Worm (Caenorhabditis elegans) whole organism, L1 larva: ENCODE data around the gene fil-2.

Source experiments
- elt-3 ChIP-seq, 6 experiments: fragments of 150-350 bp in 1 of 6; sonication (generic microtip); optimal IDR thresholded peaks; 2 replicates each; lab custom pipeline; 2017 to 2018; ENCODE audit warnings: missing biosample characterization in 6 of 6, missing genetic modification characterization in 6 of 6, inconsistent platforms in 1 of 6
- fkh-10 ChIP-seq: sonication (generic microtip); optimal IDR thresholded peaks from 2 replicates; lab custom pipeline; 2017; ENCODE audit warnings: missing biosample characterization, missing genetic modification reagents, missing genetic modification characterization
- irx-1 ChIP-seq: sonication (generic microtip); optimal IDR thresholded peaks from 2 replicates; lab custom pipeline; 2016; ENCODE audit warnings: missing genetic modification characterization, missing compliant biosample characterization
- nhr-12 ChIP-seq: sonication (generic microtip); optimal IDR thresholded peaks from 2 replicates; lab custom pipeline; 2017; ENCODE audit warnings: missing biosample characterization, missing genetic modification characterization
- ztf-11 ChIP-seq, 2 experiments: sonication (generic microtip); optimal IDR thresholded peaks; 2 replicates each; lab custom pipeline; 2016 to 2017; ENCODE audit warnings: missing genetic modification characterization in 2 of 2, missing biosample characterization in 1 of 2, missing compliant biosample characterization in 1 of 2

DNA sequence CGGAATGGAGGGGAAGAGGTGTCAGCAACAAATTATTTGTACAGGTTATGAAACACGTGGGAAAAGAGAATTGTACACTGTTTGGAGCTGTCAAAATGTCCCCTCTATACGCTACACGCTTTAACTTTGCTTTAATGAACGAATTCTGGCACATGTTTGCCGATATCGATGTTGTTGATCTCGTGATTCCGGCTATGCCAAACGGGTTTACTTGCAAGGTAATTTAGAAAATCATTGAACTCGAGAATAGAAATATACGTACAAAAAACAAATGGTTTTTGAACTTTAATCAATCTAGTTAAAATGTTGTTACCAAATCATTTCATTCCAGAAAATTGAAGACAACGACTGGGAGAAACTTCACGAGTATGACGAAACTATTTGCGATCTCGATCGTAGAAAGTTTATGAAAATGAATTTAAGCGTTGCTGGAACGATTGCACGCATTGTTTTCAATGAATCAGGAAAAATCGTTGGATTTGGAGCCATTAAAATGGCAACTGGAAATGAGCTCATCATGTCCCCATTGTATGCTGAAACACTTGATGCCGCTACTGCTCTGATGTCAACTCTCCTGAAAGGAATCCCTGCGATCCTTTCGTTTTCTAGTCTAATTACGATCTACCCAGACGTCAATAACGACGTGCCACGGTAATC lies 1.5 kb upstream of the fil-2 start:
- TF ChIP-seq ztf-11 (tag; optimal IDR thresholded peaks at IDR 0.05; lab: Kevin White, UChicago) (no peak), nhr-12 (no peak), irx-1 (tag; lab: Kevin White, UChicago) (no peak), fkh-10 (GFP tag; lab: Kevin White, UChicago) (no peak), elt-3 (tag; optimal IDR thresholded peaks at IDR 0.05; lab: Kevin White, UChicago) (peak in 1 of 6 experiments; percentile 11)
